Worm (Caenorhabditis elegans) whole organism, L1 larva: ENCODE results near the gene srh-235.

Experiments used
- ceh-82 ChIP-seq, 3 experiments: fragments of 150-350 bp in 1 of 3; sonication (generic microtip) in 2 of 3; optimal IDR thresholded peaks; 2 replicates each; lab custom pipeline; 2014 to 2017; ENCODE audit warnings: missing biosample characterization in 3 of 3, missing genetic modification characterization in 3 of 3
- elt-3 ChIP-seq, 6 experiments: fragments of 150-350 bp in 1 of 6; sonication (generic microtip); optimal IDR thresholded peaks; 2 replicates each; lab custom pipeline; 2017 to 2018; ENCODE audit warnings: missing biosample characterization in 6 of 6, missing genetic modification characterization in 6 of 6, inconsistent platforms in 1 of 6
- lin-13 ChIP-seq: fragments of 150-350 bp; optimal IDR thresholded peaks from 2 replicates; lab custom pipeline; 2014; ENCODE audit warnings: missing biosample characterization, missing genetic modification reagents, missing genetic modification characterization
- nhr-76 ChIP-seq: sonication (generic microtip); optimal IDR thresholded peaks from 2 replicates; lab custom pipeline; 2017; ENCODE audit warnings: missing biosample characterization, missing genetic modification characterization
- unc-62 ChIP-seq: fragments of 150-350 bp; optimal IDR thresholded peaks from 2 replicates; lab custom pipeline; 2014; ENCODE audit warnings: missing biosample characterization, missing genetic modification reagents, missing genetic modification characterization

DNA sequence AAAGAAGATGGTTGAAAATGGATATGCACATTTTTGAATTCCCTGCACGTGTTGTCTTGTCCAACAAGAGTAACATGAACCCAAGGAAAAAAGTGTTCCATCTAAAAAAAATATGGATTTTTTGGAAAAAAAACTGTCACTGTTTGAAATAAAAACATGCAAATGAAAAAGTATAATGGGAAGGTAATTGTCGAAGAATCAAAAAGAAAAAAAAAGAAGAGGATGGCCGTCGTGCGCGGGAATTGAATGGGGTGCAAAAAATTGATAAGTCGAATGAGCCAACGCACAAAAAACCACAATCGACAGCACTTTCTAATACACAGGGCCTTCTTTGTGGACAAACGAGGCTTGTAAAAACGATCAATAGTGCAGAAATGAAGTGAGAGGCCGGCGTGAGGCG is 22.3 kb upstream of the srh-235 start, which contains the start of gene fbxa-102:
- TF ChIP-seq nhr-76 (tag; lab: Kevin White, UChicago) (no peak), elt-3 (tag; optimal IDR thresholded peaks at IDR 0.05; lab: Kevin White, UChicago) (no peak), unc-62 (GFP tag; lab: Kevin White, UChicago) (no peak), lin-13 (GFP tag; lab: Kevin White, UChicago) (no peak), ceh-82 (tag; optimal IDR thresholded peaks at IDR 0.05; lab: Kevin White, UChicago) (no peak)
